Fruit fly (Drosophila melanogaster): ENCODE data around the gene Blos2.

Blos2 gene

DNA sequence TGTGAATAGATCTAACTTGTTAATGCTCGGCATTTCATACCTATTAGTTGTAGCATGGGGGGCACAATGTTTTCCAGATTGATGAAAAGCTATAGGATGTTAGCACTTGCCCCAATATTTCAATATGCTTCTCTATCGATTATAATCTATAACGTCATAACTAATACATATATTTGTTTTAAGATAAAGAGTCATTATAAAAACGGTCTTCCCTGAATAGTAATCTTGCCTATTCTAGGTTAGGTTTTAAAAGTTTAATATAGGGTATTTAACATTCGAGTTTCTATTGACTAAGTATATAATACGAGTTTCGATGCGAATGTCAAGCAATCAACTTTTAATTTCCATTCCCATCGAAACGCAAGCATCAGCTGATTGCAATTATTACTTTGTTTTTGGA, at the start of gene Blos2, which contains the start of gene CG6321 (continued):
- 0 out of 2 replicates have a peak, but pooled peaks have one; percentile 14 for TF ChIP-seq CG13287 (GFP tag; IDR thresholded peaks at IDR 0.05; ENCODE audit: partially characterized antibody)
- TF ChIP-seq CG5245 (GFP tag; optimal IDR thresholded peaks at IDR 0.05) = peak; percentile 39
- TF ChIP-seq CG8359 (GFP tag; optimal IDR thresholded peaks at IDR 0.05; ENCODE audit: borderline replicate concordance) = peak; percentile 30
- no peak for TF ChIP-seq ssp (GFP tag; IDR thresholded peaks at IDR 0.05)
- TF ChIP-seq fru (optimal IDR thresholded peaks at IDR 0.05) = no peak
- TF ChIP-seq pum (GFP tag; optimal IDR thresholded peaks at IDR 0.05) = peak; percentile 42
- no peak for TF ChIP-seq sc (optimal IDR thresholded peaks at IDR 0.05)
- peak; percentile 22 for TF ChIP-seq sc (GFP tag; optimal IDR thresholded peaks at IDR 0.05)
- TF ChIP-seq dm (GFP tag; optimal IDR thresholded peaks at IDR 0.05) = no peak
- TF ChIP-seq hth (optimal IDR thresholded peaks at IDR 0.05) = no peak
- TF ChIP-seq GATAe (GFP tag; conservative IDR thresholded peaks at IDR 0.05) = peak; percentile 55; the same call in 1 of the 2 replicates
- peak; percentile 79 for TF ChIP-seq sug (tag; optimal IDR thresholded peaks at IDR 0.05)
- TF ChIP-seq Sin3A (optimal IDR thresholded peaks at IDR 0.05) = no peak
- TF ChIP-seq pros (GFP tag; optimal IDR thresholded peaks at IDR 0.05) = no peak
- peak; percentile 34 for TF ChIP-seq Vsx1 (GFP tag; optimal IDR thresholded peaks at IDR 0.05)
- TF ChIP-seq gem (tag; optimal IDR thresholded peaks at IDR 0.05) = peak; percentile 90
- no peak for TF ChIP-seq CG8478 (optimal IDR thresholded peaks at IDR 0.05)
- peak; percentile 8 for TF ChIP-seq slou (GFP tag; optimal IDR thresholded peaks at IDR 0.05)
- no peak for TF ChIP-seq disco-r (GFP tag; optimal IDR thresholded peaks at IDR 0.05)
- peak; percentile 4 for TF ChIP-seq mirr (GFP tag; optimal IDR thresholded peaks at IDR 0.05)
- TF ChIP-seq CG1602 (GFP tag; optimal IDR thresholded peaks at IDR 0.05) = peak; percentile 51
- peak; percentile 49; the same call in 1 of the 3 replicates for TF ChIP-seq CG14050 (GFP tag; IDR thresholded peaks at IDR 0.05)
- peak; percentile 39 for TF ChIP-seq pnt (GFP tag; optimal IDR thresholded peaks at IDR 0.05)
- TF ChIP-seq schlank (tag; optimal IDR thresholded peaks at IDR 0.05) = no peak
- TF ChIP-seq Chrac-16 (GFP tag; optimal IDR thresholded peaks at IDR 0.05) = peak; percentile 55
- peak; percentile 93 for TF ChIP-seq sens (GFP tag)
- TF ChIP-seq CG13424 (tag; optimal IDR thresholded peaks at IDR 0.05) = peak; percentile 84
- TF ChIP-seq Eip74EF (GFP tag; optimal IDR thresholded peaks at IDR 0.05) = peak in 1 of 2 experiments; percentile 84
- TF ChIP-seq Blimp-1 (GFP tag; optimal IDR thresholded peaks at IDR 0.05) = peak; percentile 78
- 0 out of 2 replicates have a peak, but pooled peaks have one; percentile 32 for TF ChIP-seq Nf-YA (GFP tag; IDR thresholded peaks at IDR 0.05)
- TF ChIP-seq CoRest (tag; optimal IDR thresholded peaks at IDR 0.05) = peak; percentile 85
- TF ChIP-seq Sry-δ (GFP tag; optimal IDR thresholded peaks at IDR 0.05) = peak; percentile 2
- TF ChIP-seq CG7372 (GFP tag; IDR thresholded peaks at IDR 0.05) = no peak
- TF ChIP-seq CG11504 (tag; optimal IDR thresholded peaks at IDR 0.05) = peak; percentile 86
- peak; percentile 67 for TF ChIP-seq Max (GFP tag; optimal IDR thresholded peaks at IDR 0.05)
- TF ChIP-seq CG12104 (GFP tag; optimal IDR thresholded peaks at IDR 0.05) = peak; percentile 68
- TF ChIP-seq H15 (GFP tag; IDR thresholded peaks at IDR 0.05) = 0 out of 3 replicates have a peak, but pooled peaks have one; percentile 27
- TF ChIP-seq sd (tag; optimal IDR thresholded peaks at IDR 0.05) = peak; percentile 67
- TF ChIP-seq Ssrp (tag; optimal IDR thresholded peaks at IDR 0.05) = peak; percentile 67
- TF ChIP-seq jing (GFP tag; optimal IDR thresholded peaks at IDR 0.05) = peak; percentile 12
- no peak for TF ChIP-seq insv (GFP tag; optimal IDR thresholded peaks at IDR 0.05)
- TF ChIP-seq Nf-YC (tag; optimal IDR thresholded peaks at IDR 0.05) = peak; percentile 69
- TF ChIP-seq CG12942 (GFP tag; optimal IDR thresholded peaks at IDR 0.05) = no peak
- 0 out of 3 replicates have a peak, but pooled peaks have one; percentile 38 for TF ChIP-seq CG34422 (GFP tag; IDR thresholded peaks at IDR 0.05)
- no peak for TF ChIP-seq BEAF-32 (GFP tag; optimal IDR thresholded peaks at IDR 0.05)
- 0 out of 2 replicates have a peak, but pooled peaks have one; percentile 20 for TF ChIP-seq peb (GFP tag; IDR thresholded peaks at IDR 0.05)
- TF ChIP-seq gsb-n (tag; optimal IDR thresholded peaks at IDR 0.05) = peak; percentile 75
- peak; percentile 55 for TF ChIP-seq ems (GFP tag; optimal IDR thresholded peaks at IDR 0.05)
- no peak for TF ChIP-seq Tbp (GFP tag; optimal IDR thresholded peaks at IDR 0.05)
- TF ChIP-seq Dip2 (GFP tag; IDR thresholded peaks at IDR 0.05) = no peak
- peak; percentile 84 for TF ChIP-seq HmgZ (tag; optimal IDR thresholded peaks at IDR 0.05)
- TF ChIP-seq oc (tag; optimal IDR thresholded peaks at IDR 0.05) = peak; percentile 43
